Fruit fly (Drosophila melanogaster): Measurements from ENCODE around the gene CG14340.

DNA sequence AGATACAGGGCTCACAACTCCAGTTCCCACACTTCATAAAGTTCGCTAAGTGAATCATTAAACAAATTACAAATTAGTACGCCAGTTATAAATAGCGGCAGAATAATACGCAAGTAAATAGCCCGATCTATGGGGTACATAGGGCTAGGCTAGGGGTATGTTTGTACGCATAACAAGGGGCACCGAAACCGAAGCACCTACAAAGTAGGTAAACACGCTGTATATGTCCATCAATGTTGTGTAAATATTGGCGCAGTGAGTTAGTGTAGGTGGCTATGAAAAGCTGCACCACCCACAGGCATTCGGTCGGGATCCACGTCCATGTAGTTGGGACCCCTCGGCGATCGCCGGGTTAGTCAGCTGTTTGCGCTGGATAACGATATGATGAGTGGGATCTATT is 40.6 kb upstream of the CG14340 start:
- TF ChIP-seq Hr78 (GFP tag; optimal IDR thresholded peaks at IDR 0.05) (no peak), ey (GFP tag; optimal IDR thresholded peaks at IDR 0.05) (peak; percentile 82), usp (GFP tag; optimal IDR thresholded peaks at IDR 0.05) (no peak), psq (GFP tag; optimal IDR thresholded peaks at IDR 0.05) (peak; percentile 75), rgr (GFP tag; optimal IDR thresholded peaks at IDR 0.05) (peak; percentile 96), dl (GFP tag; optimal IDR thresholded peaks at IDR 0.05; ENCODE audit: insufficient read depth in 1 of 2, partially characterized antibody in 2 of 2) (no peak), Jra (GFP tag; optimal IDR thresholded peaks at IDR 0.05) (peak; percentile 88), Rel (GFP tag; optimal IDR thresholded peaks at IDR 0.05) (no peak), Rel (tag; optimal IDR thresholded peaks at IDR 0.05) (no peak), OdsH (GFP tag; optimal IDR thresholded peaks at IDR 0.05) (peak; percentile 94), Hr83 (GFP tag; optimal IDR thresholded peaks at IDR 0.05; ENCODE audit: poor library complexity, severe bottlenecking) (peak; percentile 100), Mio (GFP tag; optimal IDR thresholded peaks at IDR 0.05) (peak; percentile 53)
